Fruit fly (Drosophila melanogaster) whole organism, prepupa: Measurements from ENCODE around the gene CG1638.
A peak's percentile ranks its signal among the peaks of the same experiment; 100 is the strongest.

Experiments used
- CG10631 ChIP-seq: fragments of 200-800 bp; sonication (Bioruptor generic); optimal IDR thresholded peaks from 2 replicates; lab custom pipeline; 2016; ENCODE audit warnings: missing biosample characterization, missing genetic modification characterization
- CG11762 ChIP-seq: fragments of 200-800 bp; sonication (Bioruptor generic); optimal IDR thresholded peaks from 3 replicates; lab custom pipeline; 2016; ENCODE audit warnings: missing biosample characterization, missing genetic modification characterization; ENCODE audit not compliant: insufficient read depth
- CG11902 ChIP-seq: fragments of 200-800 bp; sonication (Bioruptor generic); optimal IDR thresholded peaks from 3 replicates; lab custom pipeline; 2016; ENCODE audit warnings: missing biosample characterization, missing genetic modification characterization
- CG15336 ChIP-seq: fragments of 200-800 bp; sonication (Bioruptor generic); IDR thresholded peaks from 2 replicates; pipeline ENCODE4 v1.3.6; 2022; ENCODE audit warnings: missing biosample characterization, missing genetic modification characterization
- CG1621 ChIP-seq: fragments of 200-800 bp; sonication (Bioruptor generic); optimal IDR thresholded peaks from 3 replicates; lab custom pipeline; 2018; ENCODE audit warnings: missing biosample characterization, mild to moderate bottlenecking, missing genetic modification characterization
- CG32006 ChIP-seq: fragments of 200-800 bp; sonication (Bioruptor generic); optimal IDR thresholded peaks from 3 replicates; lab custom pipeline; 2017; ENCODE audit warnings: missing biosample characterization, mild to moderate bottlenecking, missing genetic modification characterization
- CG34406 ChIP-seq: fragments of 200-800 bp; sonication (Bioruptor generic); optimal IDR thresholded peaks from 3 replicates; lab custom pipeline; 2016; ENCODE audit warnings: missing biosample characterization, missing genetic modification characterization
- CG3919 ChIP-seq: fragments of 200-800 bp; sonication (Bioruptor generic); optimal IDR thresholded peaks from 3 replicates; lab custom pipeline; 2016; ENCODE audit warnings: missing biosample characterization, missing genetic modification characterization
- CG4318 ChIP-seq: fragments of 200-800 bp; sonication (Bioruptor generic); optimal IDR thresholded peaks from 3 replicates; lab custom pipeline; 2017; ENCODE audit warnings: missing biosample characterization, mild to moderate bottlenecking, missing genetic modification characterization
- CG6792 ChIP-seq: fragments of 200-800 bp; sonication (Bioruptor generic); optimal IDR thresholded peaks from 3 replicates; lab custom pipeline; 2016; ENCODE audit warnings: missing biosample characterization, missing genetic modification characterization
- CG6808 ChIP-seq: fragments of 200-800 bp; sonication (Bioruptor generic); optimal IDR thresholded peaks from 3 replicates; lab custom pipeline; 2017; ENCODE audit warnings: missing biosample characterization, missing genetic modification characterization, mild to moderate bottlenecking, moderate library complexity, missing genetic modification reagents
- CG8319 ChIP-seq: fragments of 200-800 bp; sonication (Bioruptor generic); optimal IDR thresholded peaks from 3 replicates; lab custom pipeline; 2016; ENCODE audit warnings: missing biosample characterization, missing genetic modification characterization
- Eip75B ChIP-seq: fragments of 200-800 bp; sonication (Bioruptor generic); optimal IDR thresholded peaks from 3 replicates; lab custom pipeline; 2016; ENCODE audit warnings: missing biosample characterization, missing genetic modification characterization
- Eip78C ChIP-seq: fragments of 200-800 bp; sonication (Bioruptor generic); peaks from one replicate; lab custom pipeline; 2016; ENCODE audit warnings: missing biosample characterization, missing genetic modification characterization
- Eip93F ChIP-seq: fragments of 200-800 bp; sonication (Bioruptor generic); optimal IDR thresholded peaks from 2 replicates; lab custom pipeline; 2016; ENCODE audit warnings: missing biosample characterization, mild to moderate bottlenecking, missing genetic modification characterization
- Ets21C ChIP-seq: fragments of 200-800 bp; sonication (Bioruptor generic); optimal IDR thresholded peaks from 3 replicates; lab custom pipeline; 2016; ENCODE audit warnings: missing biosample characterization, missing genetic modification characterization
- Gug ChIP-seq: fragments of 200-800 bp; sonication (Bioruptor generic); IDR thresholded peaks from 2 replicates; pipeline ENCODE4 v1.3.6; 2022; ENCODE audit warnings: missing biosample characterization, missing genetic modification characterization
- Hr38 ChIP-seq: sonication (Bioruptor generic); optimal IDR thresholded peaks from 2 replicates; lab custom pipeline; 2016; ENCODE audit warnings: missing biosample characterization, missing genetic modification characterization
- Met ChIP-seq: fragments of 200-800 bp; sonication (Bioruptor generic); optimal IDR thresholded peaks from 3 replicates; lab custom pipeline; 2016; ENCODE audit warnings: missing biosample characterization, missing genetic modification characterization
- Smox ChIP-seq: fragments of 200-800 bp; sonication (Bioruptor generic); optimal IDR thresholded peaks from 3 replicates; lab custom pipeline; 2016; ENCODE audit warnings: missing biosample characterization, missing genetic modification characterization
- Sox14 ChIP-seq: fragments of 200-800 bp; sonication (Bioruptor generic); optimal IDR thresholded peaks from 3 replicates; lab custom pipeline; 2016; ENCODE audit warnings: missing biosample characterization, missing genetic modification characterization
- Sox15 ChIP-seq: fragments of 200-800 bp; sonication (Bioruptor generic); optimal IDR thresholded peaks from 3 replicates; lab custom pipeline; 2016; ENCODE audit warnings: missing biosample characterization, missing genetic modification characterization
- acj6 ChIP-seq: fragments of 200-800 bp; sonication (Bioruptor generic); optimal IDR thresholded peaks from 3 replicates; lab custom pipeline; 2016; ENCODE audit warnings: missing biosample characterization, missing genetic modification characterization
- cyc ChIP-seq: fragments of 200-800 bp; sonication (Bioruptor generic); optimal IDR thresholded peaks from 3 replicates; lab custom pipeline; 2016; ENCODE audit warnings: missing biosample characterization, missing genetic modification characterization
- dsx ChIP-seq: fragments of 200-800 bp; optimal IDR thresholded peaks from 3 replicates; lab custom pipeline; 2019; ENCODE audit warnings: missing biosample characterization, mild to moderate bottlenecking, missing genetic modification characterization, moderate library complexity; ENCODE audit not compliant: poor library complexity, severe bottlenecking
- eg ChIP-seq: fragments of 200-800 bp; sonication (Bioruptor generic); IDR thresholded peaks from 3 replicates; pipeline ENCODE4 v1.3.6; 2022; ENCODE audit warnings: missing biosample characterization, missing genetic modification characterization
- esn ChIP-seq: fragments of 200-800 bp; sonication (Bioruptor generic); optimal IDR thresholded peaks from 2 replicates; lab custom pipeline; 2016; ENCODE audit warnings: missing biosample characterization, mild to moderate bottlenecking, missing genetic modification characterization, moderate library complexity
- fd85E ChIP-seq: fragments of 200-800 bp; sonication (Bioruptor generic); optimal IDR thresholded peaks from 3 replicates; lab custom pipeline; 2016; ENCODE audit warnings: missing biosample characterization, missing genetic modification characterization
- fkh ChIP-seq: fragments of 200-800 bp; sonication (Bioruptor generic); optimal IDR thresholded peaks from 3 replicates; lab custom pipeline; 2017; ENCODE audit warnings: missing biosample characterization, mild to moderate bottlenecking, missing genetic modification characterization, moderate library complexity
- pdm3 ChIP-seq: fragments of 200-800 bp; sonication (Bioruptor generic); optimal IDR thresholded peaks from 3 replicates; lab custom pipeline; 2016; ENCODE audit warnings: missing biosample characterization, missing genetic modification characterization
- salr ChIP-seq, 2 experiments: fragments of 200-800 bp; sonication (Bioruptor generic); optimal IDR thresholded peaks; 3 replicates each; lab custom pipeline; 2016 to 2018; ENCODE audit warnings: missing biosample characterization in 2 of 2, missing genetic modification characterization in 2 of 2, mild to moderate bottlenecking in 1 of 2
- topi ChIP-seq: fragments of 200-800 bp; sonication (Bioruptor generic); optimal IDR thresholded peaks from 3 replicates; lab custom pipeline; 2016; ENCODE audit warnings: missing biosample characterization, missing genetic modification characterization

The CG1638 gene

dm6 chr3R:31590281-31590680 lies at the start of gene CG1638:
CG1638 (plus strand) TSS chr3R:31590581.
- no peak for TF ChIP-seq eg (GFP tag; lab: Robert Waterston, UW)
- no peak for TF ChIP-seq CG1621 (tag; lab: Kevin White, UChicago)
- TF ChIP-seq Met (GFP tag; lab: Kevin White, UChicago) = no peak
- TF ChIP-seq Gug (GFP tag; lab: Robert Waterston, UW) = no peak
- TF ChIP-seq cyc (GFP tag; lab: Kevin White, UChicago) = no peak
- no peak for TF ChIP-seq Eip93F (GFP tag; lab: Kevin White, UChicago)
- TF ChIP-seq, all 60 proteins: peak for 0

dm6 chr3R:31541915-31542314 lies 48.5 kb upstream of the CG1638 start:
- TF ChIP-seq CG34406 (GFP tag; lab: Kevin White, UChicago) = no peak
- TF ChIP-seq topi (GFP tag; lab: Kevin White, UChicago) = no peak
- TF ChIP-seq CG6808 = no peak
- no peak for TF ChIP-seq CG3919 (GFP tag; lab: Kevin White, UChicago)
- TF ChIP-seq Hr38 (GFP tag; lab: Kevin White, UChicago) = no peak
- no peak for TF ChIP-seq pdm3 (GFP tag; lab: Kevin White, UChicago)
- TF ChIP-seq salr (GFP tag; optimal IDR thresholded peaks at IDR 0.05; lab: Kevin White, UChicago) = no peak
- TF ChIP-seq CG4318 = no peak
- no peak for TF ChIP-seq Smox (GFP tag; lab: Kevin White, UChicago)
- no peak for TF ChIP-seq Sox15
- TF ChIP-seq, all 60 proteins: peak for 0

dm6 chr3R:31542721-31543120 lies 47.7 kb upstream of the CG1638 start, which contains the start of gene nyo:
nyo (plus strand) TSS chr3R:31543032.
- TF ChIP-seq acj6 (GFP tag; lab: Kevin White, UChicago) (no peak), fd85E (GFP tag; lab: Kevin White, UChicago) (no peak), Eip75B (no peak), CG15336 (GFP tag; lab: Robert Waterston, UW) (no peak), Eip78C (GFP tag; lab: Kevin White, UChicago) (no peak), CG1621 (tag; lab: Kevin White, UChicago) (no peak), Sox14 (GFP tag; lab: Kevin White, UChicago) (no peak), CG11762 (GFP tag; lab: Kevin White, UChicago) (no peak), esn (GFP tag; lab: Kevin White, UChicago) (no peak), CG4318 (no peak), Met (GFP tag; lab: Kevin White, UChicago) (no peak), CG3919 (GFP tag; lab: Kevin White, UChicago) (no peak), CG34406 (GFP tag; lab: Kevin White, UChicago) (no peak), salr (GFP tag; optimal IDR thresholded peaks at IDR 0.05; lab: Kevin White, UChicago) (no peak), CG6808 (no peak), CG11902 (GFP tag; lab: Kevin White, UChicago) (no peak), CG6792 (GFP tag; lab: Kevin White, UChicago) (no peak)
- TF ChIP-seq, all 60 proteins: peak for 0

dm6 chr3R:31548766-31549510 lies 41.4 kb upstream of the CG1638 start:
- TF ChIP-seq fkh (GFP tag; lab: Kevin White, UChicago) = peak; percentile 64
- TF ChIP-seq topi (GFP tag; lab: Kevin White, UChicago) = no peak
- TF ChIP-seq CG8319 (GFP tag; lab: Kevin White, UChicago) = no peak
- no peak for TF ChIP-seq Ets21C (GFP tag; lab: Kevin White, UChicago)
- TF ChIP-seq CG10631 (GFP tag; lab: Kevin White, UChicago) = no peak
- peak; percentile 44 for TF ChIP-seq dsx (GFP tag; lab: Kevin White, UChicago)
- TF ChIP-seq CG32006 = no peak
- no peak for TF ChIP-seq CG6792 (GFP tag; lab: Kevin White, UChicago)
- TF ChIP-seq, all 60 proteins: peak for 2
